Worm (Caenorhabditis elegans) whole organism, early embryonic: ENCODE data around the gene pigt-1.

Experiments
- B0310.2 ChIP-seq: sonication (generic microtip); optimal IDR thresholded peaks from 2 replicates; lab custom pipeline; 2016; ENCODE audit warnings: mild to moderate bottlenecking, missing genetic modification characterization, missing compliant biosample characterization
- F13C5.2 ChIP-seq: sonication (generic microtip); optimal IDR thresholded peaks from 2 replicates; lab custom pipeline; 2017; ENCODE audit warnings: mild to moderate bottlenecking, missing genetic modification characterization, inconsistent platforms, missing compliant biosample characterization
- aly-1 ChIP-seq: sonication (generic microtip); optimal IDR thresholded peaks from 2 replicates; lab custom pipeline; 2016; ENCODE audit warnings: missing genetic modification characterization, missing compliant biosample characterization
- ama-1 ChIP-seq: fragments of 150-350 bp; optimal IDR thresholded peaks from 2 replicates; lab custom pipeline; 2014
- ceh-13 ChIP-seq: fragments of 200-800 bp; sonication (Bioruptor generic); optimal IDR thresholded peaks from 2 replicates; lab custom pipeline; 2018; ENCODE audit warnings: mild to moderate bottlenecking, missing genetic modification characterization, missing compliant biosample characterization
- ceh-36 ChIP-seq: sonication (generic microtip); optimal IDR thresholded peaks from 2 replicates; lab custom pipeline; 2016; ENCODE audit warnings: missing genetic modification characterization, inconsistent platforms, missing compliant biosample characterization
- ets-7 ChIP-seq: sonication (generic microtip); optimal IDR thresholded peaks from 2 replicates; lab custom pipeline; 2016; ENCODE audit warnings: missing genotype, missing genetic modification characterization, missing compliant biosample characterization
- flt-1 ChIP-seq: fragments of 200-800 bp; sonication (Bioruptor generic); IDR thresholded peaks from 2 replicates; pipeline ENCODE4 v1.3.6; 2022; ENCODE audit warnings: missing genetic modification characterization, missing compliant biosample characterization
- hmbx-1 ChIP-seq: sonication (generic microtip); optimal IDR thresholded peaks from 2 replicates; lab custom pipeline; 2016; ENCODE audit warnings: mild to moderate bottlenecking, missing genetic modification characterization, missing compliant biosample characterization
- hmg-4 ChIP-seq: fragments of 200-800 bp; sonication (Bioruptor generic); optimal IDR thresholded peaks from 2 replicates; lab custom pipeline; 2018; ENCODE audit warnings: mild to moderate bottlenecking, missing genetic modification characterization, missing compliant biosample characterization
- hnd-1 ChIP-seq: sonication (generic microtip); optimal IDR thresholded peaks from 2 replicates; lab custom pipeline; 2016; ENCODE audit warnings: missing genetic modification characterization, missing compliant biosample characterization
- pes-1 ChIP-seq: fragments of 200-800 bp; sonication (Bioruptor generic); IDR thresholded peaks from 2 replicates; pipeline ENCODE4 v1.3.6; 2022; ENCODE audit warnings: missing genetic modification reagents, missing genetic modification characterization, missing compliant biosample characterization
- scrt-1 ChIP-seq: fragments of 200-800 bp; sonication (Bioruptor generic); IDR thresholded peaks from 2 replicates; pipeline ENCODE4 v1.3.6; 2022; ENCODE audit warnings: missing genetic modification characterization, missing compliant biosample characterization
- sea-1 ChIP-seq: fragments of 200-800 bp; sonication (Bioruptor generic); conservative IDR thresholded peaks from 2 replicates; pipeline ENCODE4 v1.3.6; 2022; ENCODE audit warnings: missing genetic modification characterization, missing compliant biosample characterization
- tbx-11 ChIP-seq: fragments of 200-800 bp; sonication (Bioruptor generic); IDR thresholded peaks from 2 replicates; pipeline ENCODE4 v1.3.6; 2022; ENCODE audit warnings: missing genetic modification characterization, missing compliant biosample characterization
- tbx-37 ChIP-seq: fragments of 200-800 bp; sonication (Bioruptor generic); conservative IDR thresholded peaks from 2 replicates; pipeline ENCODE4 v1.3.6; 2022; ENCODE audit warnings: missing genetic modification reagents, missing genetic modification characterization, missing compliant biosample characterization
- tra-4 ChIP-seq: sonication (generic microtip); optimal IDR thresholded peaks from 2 replicates; lab custom pipeline; 2017; ENCODE audit warnings: missing genetic modification characterization, missing compliant biosample characterization

The pigt-1 gene

DNA sequence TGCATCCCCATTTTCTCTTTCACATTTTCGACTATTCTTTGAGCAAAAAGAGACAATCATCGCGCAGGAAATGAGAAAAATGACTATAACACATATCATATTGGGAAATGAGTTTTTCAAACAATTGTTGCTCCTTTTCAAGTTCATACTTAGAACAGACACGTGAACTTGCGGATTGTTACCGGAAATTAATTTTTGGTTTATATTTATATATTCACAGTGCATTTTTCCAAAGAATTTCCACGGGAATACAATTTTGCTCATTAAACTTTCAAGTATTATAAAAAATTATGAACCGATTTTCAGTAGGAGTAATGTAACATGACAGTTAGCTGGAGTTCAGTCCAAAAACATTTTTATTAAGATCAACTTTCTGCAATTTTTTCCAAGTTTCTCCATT, 35.4 kb downstream of the pigt-1 start, which contains the start of gene F58B4.7:
Gene F58B4.7 (minus strand): TSS at position 101 of the 400 bp plus-strand sequence.
- TF ChIP-seq scrt-1 (GFP tag; lab: Robert Waterston, UW) (no peak), ceh-13 (GFP tag; lab: Kevin White, UChicago) (no peak), tbx-37 (no peak), sea-1 (GFP tag; lab: Robert Waterston, UW) (no peak), tbx-11 (GFP tag; lab: Robert Waterston, UW) (no peak), hmbx-1 (tag; lab: Kevin White, UChicago) (no peak), flt-1 (GFP tag; lab: Robert Waterston, UW) (no peak), aly-1 (tag; lab: Kevin White, UChicago) (no peak), tra-4 (tag; lab: Kevin White, UChicago) (no peak), pes-1 (GFP tag; lab: Robert Waterston, UW) (no peak), hnd-1 (tag; lab: Kevin White, UChicago) (no peak), hmg-4 (GFP tag; lab: Kevin White, UChicago) (no peak), ama-1 (lab: Kevin White, UChicago) (no peak)

DNA sequence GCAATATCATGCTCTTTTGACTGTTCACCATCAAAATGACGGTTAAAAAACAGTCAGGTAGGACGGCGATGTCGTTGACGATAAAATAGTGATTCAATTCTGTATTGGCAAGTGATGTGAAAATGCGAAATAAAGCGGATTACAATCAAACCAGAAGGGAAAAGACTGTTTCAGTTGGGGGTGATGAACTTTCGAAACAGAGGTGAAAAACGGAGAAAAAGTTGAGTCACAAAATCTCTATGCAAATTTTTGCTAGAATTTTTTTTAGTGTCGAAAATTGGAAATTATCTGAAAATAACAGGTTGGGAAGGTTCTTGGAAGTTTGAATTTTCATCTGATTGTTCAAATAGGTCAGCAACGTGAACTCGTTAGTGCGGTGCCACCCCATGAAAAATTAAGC, 36.9 kb downstream of the pigt-1 start, which contains the start of gene nas-31:
Gene nas-31 (minus strand): TSS at position 101 of the 400 bp plus-strand sequence.
- TF ChIP-seq ets-7 (tag; lab: Kevin White, UChicago) (no peak), flt-1 (GFP tag; lab: Robert Waterston, UW) (no peak), hmg-4 (GFP tag; lab: Kevin White, UChicago) (no peak), tbx-37 (no peak), ceh-36 (tag; lab: Kevin White, UChicago) (no peak), sea-1 (GFP tag; lab: Robert Waterston, UW) (no peak), hnd-1 (tag; lab: Kevin White, UChicago) (no peak), hmbx-1 (tag; lab: Kevin White, UChicago) (no peak), ama-1 (lab: Kevin White, UChicago) (no peak), aly-1 (tag; lab: Kevin White, UChicago) (no peak), pes-1 (GFP tag; lab: Robert Waterston, UW) (no peak)

DNA sequence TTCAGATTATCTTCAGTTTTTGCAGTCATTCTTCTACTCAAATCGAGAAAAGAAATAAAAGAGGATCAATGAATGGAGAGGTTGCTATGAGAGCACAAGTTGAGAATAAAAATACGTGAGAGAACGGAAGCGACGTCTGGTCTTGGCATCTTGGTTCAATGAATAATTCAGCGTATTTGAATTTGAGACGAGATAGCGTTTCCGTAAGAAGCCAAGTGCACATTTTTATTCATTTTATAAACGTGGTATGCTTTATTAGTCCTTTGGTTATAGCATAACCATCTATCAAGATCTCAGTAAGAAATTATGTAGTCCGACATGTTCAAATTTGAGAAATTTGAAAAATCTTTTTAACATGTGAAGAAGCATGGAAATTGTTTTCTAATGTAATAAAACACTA, 40.2 kb downstream of the pigt-1 start, which contains the start of gene F58B4.2:
Gene F58B4.2 (minus strand): TSS at position 101 of the 400 bp plus-strand sequence.
- TF ChIP-seq tra-4 (tag; lab: Kevin White, UChicago) = no peak
- no peak for TF ChIP-seq hnd-1 (tag; lab: Kevin White, UChicago)
- no peak for TF ChIP-seq tbx-37
- no peak for TF ChIP-seq ceh-13 (GFP tag; lab: Kevin White, UChicago)
- no peak for TF ChIP-seq F13C5.2 (tag; lab: Kevin White, UChicago)
- no peak for TF ChIP-seq sea-1 (GFP tag; lab: Robert Waterston, UW)
- TF ChIP-seq flt-1 (GFP tag; lab: Robert Waterston, UW) = no peak
- no peak for TF ChIP-seq ceh-36 (tag; lab: Kevin White, UChicago)
- TF ChIP-seq hmg-4 (GFP tag; lab: Kevin White, UChicago) = no peak
- no peak for TF ChIP-seq B0310.2
- TF ChIP-seq pes-1 (GFP tag; lab: Robert Waterston, UW) = no peak
- TF ChIP-seq tbx-11 (GFP tag; lab: Robert Waterston, UW) = no peak
- TF ChIP-seq ets-7 (tag; lab: Kevin White, UChicago) = no peak
- TF ChIP-seq aly-1 (tag; lab: Kevin White, UChicago) = no peak
- no peak for TF ChIP-seq scrt-1 (GFP tag; lab: Robert Waterston, UW)
- no peak for TF ChIP-seq hmbx-1 (tag; lab: Kevin White, UChicago)
- no peak for TF ChIP-seq ama-1 (lab: Kevin White, UChicago)

DNA sequence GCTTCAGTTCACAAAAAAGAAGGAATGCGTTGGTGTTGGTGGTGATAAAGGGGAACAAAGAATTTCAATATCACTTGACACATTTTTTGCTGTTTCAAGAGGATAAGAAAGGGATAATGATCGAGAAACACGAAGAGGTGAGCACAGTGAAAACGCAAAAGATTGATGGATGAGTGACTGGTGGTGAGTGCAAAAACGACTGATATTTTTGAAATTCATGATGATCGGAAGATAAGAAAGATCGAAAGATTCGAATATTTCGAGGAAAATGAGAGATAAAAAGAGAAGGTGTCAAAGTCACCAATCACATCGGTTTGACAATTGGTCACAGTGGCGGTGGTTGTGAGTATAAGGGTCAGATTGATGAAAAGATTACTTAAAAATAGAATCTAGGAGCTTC, 42.7 kb downstream of the pigt-1 start:
- TF ChIP-seq tbx-11 (GFP tag; lab: Robert Waterston, UW) = no peak
- no peak for TF ChIP-seq ceh-36 (tag; lab: Kevin White, UChicago)
- no peak for TF ChIP-seq tra-4 (tag; lab: Kevin White, UChicago)
- TF ChIP-seq pes-1 (GFP tag; lab: Robert Waterston, UW) = no peak
- TF ChIP-seq hnd-1 (tag; lab: Kevin White, UChicago) = no peak
- TF ChIP-seq hmbx-1 (tag; lab: Kevin White, UChicago) = no peak
- TF ChIP-seq tbx-37 = no peak
- no peak for TF ChIP-seq ama-1 (lab: Kevin White, UChicago)
- TF ChIP-seq F13C5.2 (tag; lab: Kevin White, UChicago) = no peak
- TF ChIP-seq hmg-4 (GFP tag; lab: Kevin White, UChicago) = no peak
- TF ChIP-seq B0310.2 = no peak
- no peak for TF ChIP-seq scrt-1 (GFP tag; lab: Robert Waterston, UW)
- TF ChIP-seq sea-1 (GFP tag; lab: Robert Waterston, UW) = no peak
- TF ChIP-seq flt-1 (GFP tag; lab: Robert Waterston, UW) = no peak
- no peak for TF ChIP-seq aly-1 (tag; lab: Kevin White, UChicago)
- no peak for TF ChIP-seq ets-7 (tag; lab: Kevin White, UChicago)
- TF ChIP-seq ceh-13 (GFP tag; lab: Kevin White, UChicago) = no peak

DNA sequence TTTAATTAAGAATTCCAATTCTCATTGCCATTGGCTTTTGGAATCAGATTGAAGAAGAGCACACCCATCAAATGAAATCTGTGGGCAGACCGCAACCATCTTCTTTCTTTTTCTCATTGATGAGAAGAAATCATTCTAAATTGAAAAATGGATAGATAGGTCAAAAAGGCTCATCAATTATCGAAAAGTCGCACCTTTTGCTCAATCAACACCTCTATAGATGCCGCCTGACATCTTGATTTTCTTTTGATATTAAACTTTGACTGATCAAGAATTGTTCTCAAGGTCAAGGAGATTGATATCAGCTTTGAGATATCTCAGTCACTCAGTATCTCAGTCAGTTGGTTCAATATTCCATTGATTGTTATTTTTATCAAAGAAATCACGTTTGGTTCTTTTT, 48.7 kb downstream of the pigt-1 start:
- TF ChIP-seq ceh-36 (tag; lab: Kevin White, UChicago) (no peak), flt-1 (GFP tag; lab: Robert Waterston, UW) (no peak), ama-1 (lab: Kevin White, UChicago) (no peak), sea-1 (GFP tag; lab: Robert Waterston, UW) (no peak)

DNA sequence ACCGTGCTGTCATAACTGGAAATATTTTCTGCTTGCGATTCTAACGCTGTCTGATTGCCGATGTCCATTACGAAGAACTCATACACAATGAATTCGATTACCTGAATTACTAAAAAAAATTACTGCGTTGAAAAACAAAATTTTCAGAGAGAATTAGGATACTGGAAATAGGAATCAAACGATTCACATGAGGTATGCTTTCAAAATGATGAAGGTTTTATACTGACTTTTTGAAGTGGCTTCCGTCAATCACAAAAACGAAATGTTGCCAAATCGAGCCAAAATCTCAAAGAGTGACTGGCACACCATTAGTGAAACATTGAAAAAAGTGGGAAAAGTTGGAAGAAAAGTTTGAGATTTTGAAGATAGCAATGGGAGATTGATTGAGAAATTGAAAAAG, 49.5 kb downstream of the pigt-1 start, which contains the start of gene zzz-1:
Gene zzz-1 (minus strand): TSS at position 101 of the 400 bp plus-strand sequence.
- TF ChIP-seq tra-4 (tag; lab: Kevin White, UChicago) = no peak
